Worm (Caenorhabditis elegans): ENCODE results near the gene C07B5.2.

Gene C07B5.2

DNA sequence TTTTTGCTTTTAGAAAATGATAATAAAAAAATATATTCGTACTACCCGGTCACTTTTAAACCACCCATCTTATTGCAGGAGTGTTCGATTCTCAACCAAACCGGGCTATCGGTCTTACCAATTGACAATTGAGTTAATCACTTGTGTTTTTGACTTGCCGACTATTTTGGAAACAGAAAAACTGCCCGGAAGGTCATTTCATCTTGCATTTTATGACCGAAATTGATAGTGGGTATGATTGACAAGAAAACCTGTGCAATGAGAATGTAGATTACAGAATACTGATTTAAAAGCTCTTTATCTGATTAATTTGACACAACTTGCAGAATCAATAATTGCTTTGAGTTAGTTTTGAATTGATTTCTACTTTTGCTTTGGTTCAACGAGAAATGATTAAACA is at the start of gene C07B5.2:
C07B5.2 (minus strand) TSS at position 101 of the 400 bp plus-strand sequence.
- TF ChIP-seq dpl-1 (GFP tag; optimal IDR thresholded peaks at IDR 0.05) (no peak), T26A8.4 (GFP tag; IDR thresholded peaks at IDR 0.05) (no peak), nhr-10 (tag; optimal IDR thresholded peaks at IDR 0.05) (no peak), lir-3 (tag; optimal IDR thresholded peaks at IDR 0.05) (no peak), unc-39 (tag; optimal IDR thresholded peaks at IDR 0.05) (no peak), saeg-2 (GFP tag; IDR thresholded peaks at IDR 0.05) (no peak), lin-1 (GFP tag; IDR thresholded peaks at IDR 0.05) (no peak), ceh-28 (tag; optimal IDR thresholded peaks at IDR 0.05) (no peak), mdt-29 (GFP tag; IDR thresholded peaks at IDR 0.05) (no peak), mdl-1 (tag; optimal IDR thresholded peaks at IDR 0.05) (no peak), T20F7.1 (GFP tag; optimal IDR thresholded peaks at IDR 0.05) (no peak), dmd-9 (GFP tag; IDR thresholded peaks at IDR 0.05) (no peak), ceh-32 (tag; optimal IDR thresholded peaks at IDR 0.05; ENCODE audit: poor library complexity) (no peak), ZK546.5 (tag; optimal IDR thresholded peaks at IDR 0.05) (no peak), duxl-1 (tag; optimal IDR thresholded peaks at IDR 0.05; ENCODE audit: poor library complexity) (no peak), arid-1 (GFP tag; conservative IDR thresholded peaks at IDR 0.05) (no peak), jun-1 (tag; optimal IDR thresholded peaks at IDR 0.05) (no peak), F49E8.2 (tag; optimal IDR thresholded peaks at IDR 0.05; ENCODE audit: borderline replicate concordance) (no peak), daf-12 (tag; optimal IDR thresholded peaks at IDR 0.05) (no peak), zfp-3 (GFP tag; conservative IDR thresholded peaks at IDR 0.05) (no peak)

DNA sequence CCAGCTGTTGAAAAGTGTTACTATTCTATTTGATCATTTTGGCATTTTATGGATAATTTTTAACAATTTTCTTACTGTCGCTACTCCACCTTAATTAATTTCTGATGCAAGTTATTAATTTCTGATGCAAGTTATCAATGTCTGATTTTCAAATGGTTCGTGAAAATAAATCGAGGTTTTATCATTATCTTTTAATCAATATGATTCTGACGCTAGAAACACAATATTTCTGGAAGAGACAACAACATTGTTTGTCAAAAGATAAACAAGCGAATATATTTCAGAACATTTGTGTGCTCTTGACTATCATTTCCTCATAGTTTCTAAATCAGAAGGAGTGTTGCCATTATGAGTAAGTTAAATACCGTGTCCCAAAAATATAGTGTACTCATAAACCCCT is 49.4 kb upstream of the C07B5.2 start, which contains the start of gene F49E2.2:
F49E2.2 (plus strand) TSS at position 301 of the 400 bp plus-strand sequence.
- no peak for TF ChIP-seq pha-4 (GFP tag; IDR thresholded peaks at IDR 0.05)
- TF ChIP-seq pha-4 (tag; optimal IDR thresholded peaks at IDR 0.05), result no peak
- no peak for TF ChIP-seq mes-2 (tag; optimal IDR thresholded peaks at IDR 0.05; ENCODE audit: poor library complexity, severe bottlenecking)
- no peak for TF ChIP-seq zip-2 (tag; optimal IDR thresholded peaks at IDR 0.05)
- TF ChIP-seq jun-1 (tag; optimal IDR thresholded peaks at IDR 0.05), result no peak
- no peak for TF ChIP-seq mdl-1 (tag; optimal IDR thresholded peaks at IDR 0.05)
- no peak for TF ChIP-seq sdz-12 (GFP tag; optimal IDR thresholded peaks at IDR 0.05)
- TF ChIP-seq ces-1 (GFP tag; optimal IDR thresholded peaks at IDR 0.05), result no peak
- TF ChIP-seq zag-1 (tag; optimal IDR thresholded peaks at IDR 0.05), result no peak

DNA sequence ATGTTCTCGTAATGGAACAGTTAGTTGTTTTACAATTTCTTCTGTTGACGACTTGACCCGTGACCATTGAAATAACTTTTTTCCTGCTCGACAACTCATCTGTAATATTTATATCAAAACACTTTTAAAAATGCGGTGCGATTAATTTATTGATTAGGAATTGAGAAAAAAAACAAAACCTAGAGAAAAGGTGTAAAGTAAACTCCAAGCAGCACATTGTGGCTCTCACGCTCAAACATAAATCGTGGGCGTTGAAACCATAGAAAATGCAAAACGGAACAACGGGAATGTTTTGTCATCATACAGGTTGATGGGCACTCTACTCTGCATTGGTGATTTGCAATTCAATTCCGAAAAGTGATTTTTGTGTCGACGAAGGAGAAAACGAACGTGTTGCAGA is 48.9 kb upstream of the C07B5.2 start, which contains the start of gene moc-5:
moc-5 (minus strand) TSS at position 101 of the 400 bp plus-strand sequence.
- TF ChIP-seq nhr-76 (tag; optimal IDR thresholded peaks at IDR 0.05) (no peak), cey-2 (tag; optimal IDR thresholded peaks at IDR 0.05; ENCODE audit: borderline replicate concordance, insufficient read depth) (no peak), nhr-48 (tag; optimal IDR thresholded peaks at IDR 0.05) (no peak), D1046.2 (GFP tag; IDR thresholded peaks at IDR 0.05) (no peak), lin-29 (GFP tag; IDR thresholded peaks at IDR 0.05) (no peak), pha-4 (GFP tag; IDR thresholded peaks at IDR 0.05) (no peak), pha-4 (tag; optimal IDR thresholded peaks at IDR 0.05) (no peak), dmd-9 (GFP tag; IDR thresholded peaks at IDR 0.05) (no peak)

DNA sequence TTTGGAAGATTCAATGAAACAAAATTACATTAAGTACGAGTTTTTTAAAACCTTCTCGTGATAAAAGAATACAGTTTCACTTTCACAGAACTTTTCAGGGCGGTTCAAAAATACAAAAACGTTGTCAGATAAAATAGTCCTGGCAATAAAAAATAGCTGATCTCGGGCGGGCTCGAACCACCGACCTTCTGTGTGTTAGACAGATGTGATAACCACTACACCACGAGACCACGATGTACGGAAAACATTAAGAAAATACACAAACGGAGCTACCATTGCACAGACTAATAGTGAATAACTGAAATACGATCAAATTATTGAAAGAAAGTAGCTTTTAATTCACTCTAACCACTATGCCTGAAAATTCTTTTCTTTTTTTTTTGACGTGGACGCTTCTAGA is 43.9 kb upstream of the C07B5.2 start:
- TF ChIP-seq nhr-77 (tag; optimal IDR thresholded peaks at IDR 0.05), result no peak
- no peak for TF ChIP-seq sdz-12 (GFP tag; optimal IDR thresholded peaks at IDR 0.05)
- peak; percentile 69 for TF ChIP-seq dve-1 (tag; optimal IDR thresholded peaks at IDR 0.05; ENCODE audit: insufficient read depth)
- peak; percentile 11 for TF ChIP-seq nhr-102 (tag; optimal IDR thresholded peaks at IDR 0.05)
- no peak for TF ChIP-seq ces-1 (GFP tag; optimal IDR thresholded peaks at IDR 0.05)
- 0 out of 2 replicates have a peak, but pooled peaks have one; percentile 62 for TF ChIP-seq saeg-2 (GFP tag; IDR thresholded peaks at IDR 0.05)
- no peak for TF ChIP-seq set-16 (GFP tag; IDR thresholded peaks at IDR 0.05)
- no peak for TF ChIP-seq nhr-41 (GFP tag; IDR thresholded peaks at IDR 0.05)
- peak; percentile 39 for TF ChIP-seq hlh-11 (tag; optimal IDR thresholded peaks at IDR 0.05)
- 0 out of 2 replicates have a peak, but pooled peaks have one; percentile 11 for TF ChIP-seq hmg-1.1 (GFP tag; IDR thresholded peaks at IDR 0.05)
- no peak for TF ChIP-seq ceh-32 (tag; optimal IDR thresholded peaks at IDR 0.05; ENCODE audit: poor library complexity)
- TF ChIP-seq D1046.2 (GFP tag; IDR thresholded peaks at IDR 0.05), result 0 out of 2 replicates have a peak, but pooled peaks have one; percentile 53
- TF ChIP-seq ceh-82 (tag; optimal IDR thresholded peaks at IDR 0.05), result no peak
- 0 out of 2 replicates have a peak, but pooled peaks have one; percentile 13 for TF ChIP-seq Y75B8A.6 (GFP tag; IDR thresholded peaks at IDR 0.05)
- no peak for TF ChIP-seq mdl-1 (tag; optimal IDR thresholded peaks at IDR 0.05)
- TF ChIP-seq T26A8.4 (GFP tag; IDR thresholded peaks at IDR 0.05), result peak; percentile 61
- TF ChIP-seq madf-9 (GFP tag; conservative IDR thresholded peaks at IDR 0.05), result peak; percentile 44; the same call in 1 of the 2 replicates
- no peak for TF ChIP-seq pqm-1 (tag; optimal IDR thresholded peaks at IDR 0.05)
- no peak for TF ChIP-seq jun-1 (tag; optimal IDR thresholded peaks at IDR 0.05)
- TF ChIP-seq php-3 (GFP tag; IDR thresholded peaks at IDR 0.05), result 0 out of 2 replicates have a peak, but pooled peaks have one; percentile 27
- no peak for TF ChIP-seq F10B5.3 (tag; optimal IDR thresholded peaks at IDR 0.05)
